Worm (Caenorhabditis elegans): ENCODE data around the gene dim-1.

DNA sequence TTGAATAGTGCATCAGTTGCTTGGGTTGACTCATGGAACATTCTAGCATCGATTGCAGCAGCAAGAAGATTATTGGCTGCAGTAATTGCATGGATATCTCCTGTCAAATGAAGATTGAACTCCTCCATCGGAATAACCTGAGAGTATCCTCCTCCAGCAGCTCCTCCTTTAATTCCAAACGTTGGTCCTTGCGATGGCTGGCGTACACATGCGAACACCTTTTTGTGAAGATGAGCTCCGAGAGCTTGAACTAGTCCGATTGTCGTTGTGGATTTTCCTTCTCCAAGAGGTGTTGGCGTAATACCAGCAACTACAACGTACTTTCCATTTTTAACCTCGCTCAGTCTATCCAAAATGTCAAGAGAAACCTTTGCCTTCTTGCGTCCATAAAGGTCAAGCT lies 24.7 kb upstream of the dim-1 start:
- TF ChIP-seq tbx-37 (GFP tag; conservative IDR thresholded peaks at IDR 0.05), result no peak
- no peak for TF ChIP-seq ama-1 (optimal IDR thresholded peaks at IDR 0.05)
- TF ChIP-seq scrt-1 (GFP tag; IDR thresholded peaks at IDR 0.05), result no peak
- no peak for TF ChIP-seq flt-1 (GFP tag; IDR thresholded peaks at IDR 0.05)
- TF ChIP-seq ceh-13 (GFP tag; optimal IDR thresholded peaks at IDR 0.05), result no peak
- no peak for TF ChIP-seq hnd-1 (tag; optimal IDR thresholded peaks at IDR 0.05)
- TF ChIP-seq ets-7 (tag; optimal IDR thresholded peaks at IDR 0.05), result no peak
- TF ChIP-seq tbx-11 (GFP tag; IDR thresholded peaks at IDR 0.05), result no peak
- no peak for TF ChIP-seq aly-1 (tag; optimal IDR thresholded peaks at IDR 0.05)
- no peak for TF ChIP-seq F13C5.2 (tag; optimal IDR thresholded peaks at IDR 0.05)
- TF ChIP-seq pes-1 (GFP tag; IDR thresholded peaks at IDR 0.05), result no peak
- no peak for TF ChIP-seq ceh-36 (tag; optimal IDR thresholded peaks at IDR 0.05)
- no peak for TF ChIP-seq sea-1 (GFP tag; conservative IDR thresholded peaks at IDR 0.05)
- TF ChIP-seq tra-4 (tag; optimal IDR thresholded peaks at IDR 0.05), result no peak

Data from whole organism, early embryonic.